Worm (Caenorhabditis elegans) whole organism, mixed stage, embryonic: ENCODE data around the gene K07H8.12.

Source experiments
- ceh-39 ChIP-seq: fragments of 150-350 bp; optimal IDR thresholded peaks from 2 replicates; lab custom pipeline; 2014; ENCODE audit warnings: missing biosample characterization, missing genetic modification characterization
- lsy-2 ChIP-seq: fragments of 150-350 bp; optimal IDR thresholded peaks from 2 replicates; lab custom pipeline; 2014; ENCODE audit warnings: missing biosample characterization, missing genetic modification characterization
- nhr-12 ChIP-seq: fragments of 150-350 bp; optimal IDR thresholded peaks from 2 replicates; lab custom pipeline; 2014; ENCODE audit warnings: missing biosample characterization, missing genetic modification characterization
- nhr-237 ChIP-seq: fragments of 150-350 bp; optimal IDR thresholded peaks from 2 replicates; lab custom pipeline; 2014; ENCODE audit warnings: missing biosample characterization, missing genetic modification characterization
- nhr-76 ChIP-seq: sonication (generic microtip); optimal IDR thresholded peaks from 2 replicates; lab custom pipeline; 2017; ENCODE audit warnings: missing biosample characterization, missing genetic modification characterization
- pha-4 ChIP-seq: fragments of 150-350 bp; optimal IDR thresholded peaks from 2 replicates; lab custom pipeline; 2018; ENCODE audit warnings: missing biosample characterization, missing genetic modification reagents, missing genetic modification characterization
- snpc-4 ChIP-seq: fragments of 150-350 bp; optimal IDR thresholded peaks from 2 replicates; lab custom pipeline; 2014; ENCODE audit warnings: missing biosample characterization, missing genetic modification characterization
- unc-39 ChIP-seq: fragments of 150-350 bp; optimal IDR thresholded peaks from 2 replicates; lab custom pipeline; 2014; ENCODE audit warnings: missing biosample characterization, missing genetic modification characterization
- ztf-11 ChIP-seq: fragments of 150-350 bp; optimal IDR thresholded peaks from 2 replicates; lab custom pipeline; 2014; ENCODE audit warnings: missing biosample characterization, missing genetic modification characterization

- TF ChIP-seq nhr-12 (tag; lab: Kevin White, UChicago), result no peak
- TF ChIP-seq nhr-237 (tag; lab: Kevin White, UChicago), result no peak
- TF ChIP-seq ztf-11 (tag; lab: Kevin White, UChicago), result no peak
- TF ChIP-seq snpc-4 (tag; lab: Kevin White, UChicago), result no peak
- TF ChIP-seq nhr-76 (tag; lab: Kevin White, UChicago), result no peak
- no peak for TF ChIP-seq unc-39 (tag; lab: Kevin White, UChicago)
- no peak for TF ChIP-seq lsy-2 (tag; lab: Kevin White, UChicago)
- no peak for TF ChIP-seq pha-4 (tag; lab: Kevin White, UChicago)
- no peak for TF ChIP-seq ceh-39 (tag; lab: Kevin White, UChicago)
Observed at ce11 chrIV:8233268-8233667, 43.2 kb downstream of the K07H8.12 start.
